Fruit fly (Drosophila melanogaster) whole organism, embryonic: Measurements from ENCODE around the gene THADA.

ENCODE experiments used
- Asciz ChIP-seq: fragments of 200-800 bp; sonication (Bioruptor generic); optimal IDR thresholded peaks from 2 replicates; lab custom pipeline; 2017; ENCODE audit warnings: missing biosample characterization, mild to moderate bottlenecking, missing genetic modification characterization, missing genetic modification reagents
- C15 ChIP-seq: fragments of 200-800 bp; sonication (Bioruptor generic); IDR thresholded peaks from 3 replicates; pipeline ENCODE4 v1.3.6; 2022; ENCODE audit warnings: missing biosample characterization, missing genetic modification characterization
- CG10431 ChIP-seq: fragments of 200-800 bp; sonication (Bioruptor generic); optimal IDR thresholded peaks from 3 replicates; lab custom pipeline; 2018; ENCODE audit warnings: missing biosample characterization, mild to moderate bottlenecking, missing genetic modification characterization
- CG12236 ChIP-seq: fragments of 200-800 bp; sonication (Bioruptor generic); optimal IDR thresholded peaks from 2 replicates; lab custom pipeline; 2016; ENCODE audit warnings: missing biosample characterization, missing genetic modification characterization
- CG14710 ChIP-seq: fragments of 200-800 bp; sonication (Bioruptor generic); optimal IDR thresholded peaks from 3 replicates; lab custom pipeline; 2019; ENCODE audit warnings: missing biosample characterization, mild to moderate bottlenecking, missing genetic modification characterization, moderate library complexity
- CG15269 ChIP-seq: fragments of 200-800 bp; sonication (Bioruptor generic); optimal IDR thresholded peaks from 2 replicates; lab custom pipeline; 2018; ENCODE audit warnings: missing biosample characterization, mild to moderate bottlenecking, missing genetic modification characterization, moderate library complexity
- CG15479 ChIP-seq: fragments of 200-800 bp; sonication (Bioruptor generic); optimal IDR thresholded peaks from 3 replicates; lab custom pipeline; 2019; ENCODE audit warnings: missing biosample characterization, mild to moderate bottlenecking, missing genetic modification characterization, moderate library complexity
- CG16815 ChIP-seq: fragments of 200-800 bp; sonication (Bioruptor generic); optimal IDR thresholded peaks from 3 replicates; lab custom pipeline; 2017; ENCODE audit warnings: missing biosample characterization, mild to moderate bottlenecking, missing genetic modification characterization
- CG17802 ChIP-seq: fragments of 200-800 bp; sonication (Bioruptor generic); optimal IDR thresholded peaks from 2 replicates; lab custom pipeline; 2018; ENCODE audit warnings: missing biosample characterization, mild to moderate bottlenecking, missing genetic modification characterization, moderate library complexity
- CG1832 ChIP-seq: fragments of 200-800 bp; sonication (Bioruptor generic); optimal IDR thresholded peaks from 2 replicates; lab custom pipeline; 2017; ENCODE audit warnings: missing biosample characterization, mild to moderate bottlenecking, missing genetic modification characterization, inconsistent platforms
- CG32772 ChIP-seq: fragments of 200-800 bp; sonication (Bioruptor generic); IDR thresholded peaks from 2 replicates; pipeline ENCODE4 v1.3.6; 2022; ENCODE audit warnings: missing biosample characterization, missing genetic modification characterization
- CG7271 ChIP-seq: fragments of 200-800 bp; sonication (Bioruptor generic); optimal IDR thresholded peaks from 2 replicates; lab custom pipeline; 2018; ENCODE audit warnings: missing biosample characterization, mild to moderate bottlenecking, missing genetic modification characterization, moderate library complexity
- CG7928 ChIP-seq: fragments of 200-800 bp; sonication (Bioruptor generic); optimal IDR thresholded peaks from 2 replicates; lab custom pipeline; 2017; ENCODE audit warnings: missing biosample characterization, mild to moderate bottlenecking, missing genetic modification characterization
- CG9727 ChIP-seq: fragments of 200-800 bp; sonication (Bioruptor generic); optimal IDR thresholded peaks from 3 replicates; lab custom pipeline; 2017; ENCODE audit warnings: missing biosample characterization, mild to moderate bottlenecking, missing genetic modification characterization
- CTCF ChIP-seq: fragments of 200-800 bp; sonication (Bioruptor generic); optimal IDR thresholded peaks from 2 replicates; lab custom pipeline; 2017; ENCODE audit warnings: missing biosample characterization, mild to moderate bottlenecking, missing genetic modification characterization, moderate library complexity
- Chrac-16 ChIP-seq: fragments of 200-800 bp; sonication (Bioruptor generic); optimal IDR thresholded peaks from 3 replicates; lab custom pipeline; 2016; ENCODE audit warnings: missing biosample characterization, missing genetic modification characterization
- D ChIP-seq, 2 experiments: fragments of 200-800 bp in 1 of 2; fragments of >200 bp in 1 of 2; sonication (Bioruptor generic) in 1 of 2; optimal IDR thresholded peaks; 2 replicates in 1 of 2; 3 replicates in 1 of 2; lab custom pipeline; 2017; ENCODE audit warnings: mild to moderate bottlenecking in 1 of 2, missing biosample characterization in 1 of 2, missing genetic modification characterization in 1 of 2, missing genetic modification reagents in 1 of 2
- Deaf1 ChIP-seq: fragments of 200-800 bp; optimal IDR thresholded peaks from 3 replicates; lab custom pipeline; 2019; ENCODE audit warnings: missing biosample characterization, mild to moderate bottlenecking, missing genetic modification characterization, moderate library complexity
- Doc3 ChIP-seq: fragments of 200-800 bp; sonication (Bioruptor generic); IDR thresholded peaks from 3 replicates; pipeline ENCODE4 v1.3.6; 2022; ENCODE audit warnings: missing biosample characterization, missing genetic modification characterization; ENCODE audit not compliant: partially characterized antibody
- E2f1 ChIP-seq: fragments of 200-800 bp; sonication (Bioruptor generic); IDR thresholded peaks from 2 replicates; pipeline ENCODE4 v1.3.6; 2022; ENCODE audit warnings: missing biosample characterization, missing genetic modification characterization
- Elba2 ChIP-seq: fragments of 200-800 bp; sonication (Bioruptor generic); optimal IDR thresholded peaks from 3 replicates; lab custom pipeline; 2016; ENCODE audit warnings: missing biosample characterization, missing genetic modification characterization
- Fer1 ChIP-seq: fragments of 200-800 bp; sonication (Bioruptor generic); optimal IDR thresholded peaks from 2 replicates; lab custom pipeline; 2017; ENCODE audit warnings: missing biosample characterization, mild to moderate bottlenecking, missing genetic modification characterization
- Fer2 ChIP-seq: fragments of 200-800 bp; sonication (Bioruptor generic); optimal IDR thresholded peaks from 2 replicates; lab custom pipeline; 2018; ENCODE audit warnings: missing biosample characterization, mild to moderate bottlenecking, missing genetic modification characterization, moderate library complexity
- Gug ChIP-seq: fragments of 200-800 bp; sonication (Bioruptor generic); IDR thresholded peaks from 4 replicates; pipeline ENCODE4 v1.3.6; 2022; ENCODE audit warnings: missing biosample characterization, missing genetic modification characterization
- Jarid2 ChIP-seq: fragments of 200-800 bp; sonication (Bioruptor generic); optimal IDR thresholded peaks from 3 replicates; lab custom pipeline; 2017; ENCODE audit warnings: mild to moderate bottlenecking, missing biosample characterization, missing genetic modification reagents, missing genetic modification characterization
- Med ChIP-seq: fragments of 200-800 bp; sonication (Bioruptor generic); peaks from one replicate; lab custom pipeline; 2016; ENCODE audit warnings: missing biosample characterization, missing genetic modification characterization, mild to moderate bottlenecking, inconsistent platforms, moderate library complexity
- Myb ChIP-seq: fragments of 200-800 bp; sonication (Bioruptor generic); optimal IDR thresholded peaks from 2 replicates; lab custom pipeline; 2016; ENCODE audit warnings: missing biosample characterization, missing genetic modification characterization
- Stat92E ChIP-seq, 3 experiments: fragments of >200 bp in 2 of 3; fragments of 200-800 bp in 1 of 3; sonication (Bioruptor generic) in 1 of 3; optimal IDR thresholded peaks; 2 replicates each; lab custom pipeline; 2017 to 2019; ENCODE audit warnings: missing biosample characterization in 3 of 3, missing genetic modification characterization in 3 of 3, mild to moderate bottlenecking in 1 of 3, moderate library complexity in 1 of 3
- Trl ChIP-seq, 3 experiments: fragments of >200 bp in 2 of 3; fragments of 200-800 bp in 1 of 3; sonication (Bioruptor generic) in 1 of 3; optimal IDR thresholded peaks; 2 replicates in 1 of 3; 3 replicates in 2 of 3; lab custom pipeline; 2016 to 2017; ENCODE audit warnings: missing biosample characterization in 1 of 3, missing genetic modification characterization in 1 of 3
- cg ChIP-seq: fragments of 200-800 bp; sonication (Bioruptor generic); optimal IDR thresholded peaks from 3 replicates; lab custom pipeline; 2019; ENCODE audit warnings: missing biosample characterization, mild to moderate bottlenecking, missing genetic modification characterization, moderate library complexity
- chinmo ChIP-seq: fragments of 200-800 bp; sonication (Bioruptor generic); IDR thresholded peaks from 4 replicates; pipeline ENCODE4 v1.3.6; 2022; ENCODE audit warnings: missing biosample characterization, missing genetic modification characterization; ENCODE audit not compliant: partially characterized antibody
- eyg ChIP-seq: fragments of 200-800 bp; sonication (Bioruptor generic); optimal IDR thresholded peaks from 3 replicates; lab custom pipeline; 2016; ENCODE audit warnings: missing biosample characterization, missing genetic modification characterization
- fd102C ChIP-seq: fragments of 200-800 bp; sonication (Bioruptor generic); optimal IDR thresholded peaks from 2 replicates; lab custom pipeline; 2018; ENCODE audit warnings: missing biosample characterization, mild to moderate bottlenecking, missing genetic modification characterization, moderate library complexity
- grau ChIP-seq: fragments of 200-800 bp; optimal IDR thresholded peaks from 3 replicates; lab custom pipeline; 2019; ENCODE audit warnings: missing biosample characterization, mild to moderate bottlenecking, missing genetic modification characterization, moderate library complexity
- gsb ChIP-seq: fragments of 200-800 bp; sonication (Bioruptor generic); IDR thresholded peaks from 2 replicates; pipeline ENCODE4 v1.3.6; 2022; ENCODE audit warnings: missing biosample characterization, missing genetic modification characterization
- her ChIP-seq: fragments of 200-800 bp; sonication (Bioruptor generic); optimal IDR thresholded peaks from 2 replicates; lab custom pipeline; 2016; ENCODE audit warnings: missing biosample characterization, missing genetic modification characterization
- insv ChIP-seq, 2 experiments: fragments of 200-800 bp; sonication (Bioruptor generic); optimal IDR thresholded peaks; 3 replicates each; lab custom pipeline; 2016 to 2018; ENCODE audit warnings: missing biosample characterization in 2 of 2, missing genetic modification characterization in 2 of 2
- ken ChIP-seq: fragments of 200-800 bp; sonication (Bioruptor generic); IDR thresholded peaks from 3 replicates; pipeline ENCODE4 v1.3.6; 2022; ENCODE audit warnings: missing biosample characterization, missing genetic modification characterization
- lbe ChIP-seq: fragments of 200-800 bp; sonication (Bioruptor generic); optimal IDR thresholded peaks from 2 replicates; lab custom pipeline; 2016; ENCODE audit warnings: missing biosample characterization, mild to moderate bottlenecking, missing genetic modification characterization
- mirr ChIP-seq: fragments of 200-800 bp; sonication (Bioruptor generic); optimal IDR thresholded peaks from 3 replicates; lab custom pipeline; 2018; ENCODE audit warnings: missing biosample characterization, mild to moderate bottlenecking, missing genetic modification characterization
- pfk ChIP-seq: fragments of 200-800 bp; sonication (Bioruptor generic); optimal IDR thresholded peaks from 2 replicates; lab custom pipeline; 2018; ENCODE audit warnings: missing biosample characterization, mild to moderate bottlenecking, missing genetic modification characterization, moderate library complexity
- pros ChIP-seq: fragments of 200-800 bp; sonication (Bioruptor generic); optimal IDR thresholded peaks from 3 replicates; lab custom pipeline; 2019; ENCODE audit warnings: missing biosample characterization, mild to moderate bottlenecking, missing genetic modification characterization, moderate library complexity
- sens ChIP-seq: fragments of 200-800 bp; sonication (Bioruptor generic); peaks from one replicate; lab custom pipeline; 2016; ENCODE audit warnings: missing biosample characterization, missing genetic modification characterization
- sna ChIP-seq: fragments of 200-800 bp; sonication (Bioruptor generic); IDR thresholded peaks from 2 replicates; pipeline ENCODE4 v1.3.6; 2022; ENCODE audit warnings: missing biosample characterization, missing genetic modification characterization; ENCODE audit not compliant: partially characterized antibody
- sqz ChIP-seq: fragments of 200-800 bp; sonication (Bioruptor generic); optimal IDR thresholded peaks from 3 replicates; lab custom pipeline; 2018; ENCODE audit warnings: missing biosample characterization, mild to moderate bottlenecking, missing genetic modification characterization
- sr ChIP-seq: fragments of 200-800 bp; sonication (Bioruptor generic); IDR thresholded peaks from 3 replicates; pipeline ENCODE4 v1.3.6; 2022; ENCODE audit warnings: missing biosample characterization, missing genetic modification characterization
- vnd ChIP-seq: fragments of 200-800 bp; sonication (Bioruptor generic); IDR thresholded peaks from 3 replicates; pipeline ENCODE4 v1.3.6; 2022; ENCODE audit warnings: missing biosample characterization, missing genetic modification characterization; ENCODE audit not compliant: partially characterized antibody
- yki ChIP-seq: fragments of >200 bp; optimal IDR thresholded peaks from 3 replicates; lab custom pipeline; 2018

The THADA gene

dm6 chrX:19851989-19852307 is 13.4 kb downstream of the THADA start, which contains the start of the genes pico and Nup205 (continued):
- TF ChIP-seq C15 (no peak), her (GFP tag; lab: Kevin White, UChicago) (peak; percentile 74), E2f1 (GFP tag; lab: Robert Waterston, UW) (0 out of 2 replicates have a peak, but pooled peaks have one; percentile 37), Asciz (GFP tag; lab: Kevin White, UChicago) (no peak), fd102C (no peak), Gug (no peak), Chrac-16 (peak; percentile 3), grau (no peak), Myb (peak; percentile 75), CG7271 (tag; lab: Kevin White, UChicago) (no peak), CG17802 (tag; lab: Kevin White, UChicago) (no peak), sna (GFP tag; lab: Robert Waterston, UW) (peak; percentile 75), vnd (GFP tag; lab: Robert Waterston, UW) (peak; percentile 70), Fer1 (GFP tag; lab: Kevin White, UChicago) (peak; percentile 71), CG7928 (peak; percentile 97), CG12236 (peak; percentile 6), CG9727 (peak; percentile 18), CG16815 (GFP tag; lab: Kevin White, UChicago) (no peak), mirr (peak; percentile 52), CG15269 (tag; lab: Kevin White, UChicago) (no peak)

dm6 chrX:19851095-19851988 is 14.0 kb downstream of the THADA start:
- TF ChIP-seq Med: peak; percentile 1
- peak; percentile 88 for TF ChIP-seq CG1832 (GFP tag; lab: Kevin White, UChicago)
- TF ChIP-seq cg (GFP tag; lab: Kevin White, UChicago): peak; percentile 47
- TF ChIP-seq ken (GFP tag; lab: Robert Waterston, UW): 0 out of 3 replicates have a peak, but pooled peaks have one; percentile 47
- TF ChIP-seq CG14710 (tag; lab: Kevin White, UChicago): no peak
- no peak for TF ChIP-seq Fer2 (tag; lab: Kevin White, UChicago)
- TF ChIP-seq sr (GFP tag; lab: Robert Waterston, UW): peak; percentile 96
- peak; percentile 5 for TF ChIP-seq Deaf1 (tag; lab: Kevin White, UChicago)
- peak; percentile 21 for TF ChIP-seq D (optimal IDR thresholded peaks at IDR 0.05; lab: Kevin White, UChicago)
- no peak for TF ChIP-seq D (GFP tag; optimal IDR thresholded peaks at IDR 0.05; lab: Kevin White, UChicago)
- TF ChIP-seq Stat92E (GFP tag; optimal IDR thresholded peaks at IDR 0.05; lab: Kevin White, UChicago): peak in 1 of 3 experiments; percentile 13
- TF ChIP-seq pros (GFP tag; lab: Kevin White, UChicago): peak; percentile 80
- TF ChIP-seq yki: peak; percentile 57
- peak; percentile 57 for TF ChIP-seq sqz (GFP tag; lab: Kevin White, UChicago)
- peak; percentile 16 for TF ChIP-seq CG10431
- TF ChIP-seq lbe (GFP tag; lab: Kevin White, UChicago): no peak
- TF ChIP-seq pfk (GFP tag; lab: Kevin White, UChicago): no peak
- TF ChIP-seq Doc3 (GFP tag; lab: Robert Waterston, UW): 0 out of 3 replicates have a peak, but pooled peaks have one; percentile 4
- peak; percentile 83 to 90 for TF ChIP-seq Trl (optimal IDR thresholded peaks at IDR 0.05; lab: Kevin White, UChicago)
- TF ChIP-seq Trl (GFP tag; optimal IDR thresholded peaks at IDR 0.05; lab: Kevin White, UChicago): no peak
- TF ChIP-seq Elba2 (GFP tag; lab: Kevin White, UChicago): peak; percentile 74
- TF ChIP-seq insv (GFP tag; optimal IDR thresholded peaks at IDR 0.05; lab: Kevin White, UChicago): peak; percentile 54 to 94
- TF ChIP-seq Jarid2 (GFP tag; lab: Kevin White, UChicago): peak; percentile 33
- no peak for TF ChIP-seq Myb
- TF ChIP-seq sens: peak; percentile 83
- peak; percentile 66 for TF ChIP-seq CG32772 (GFP tag; lab: Robert Waterston, UW)
- TF ChIP-seq CTCF (GFP tag; lab: Kevin White, UChicago): peak; percentile 70
- no peak for TF ChIP-seq eyg
- peak; percentile 55 for TF ChIP-seq CG15479
- no peak for TF ChIP-seq gsb
- 0 out of 4 replicates have a peak, but pooled peaks have one; percentile 14 for TF ChIP-seq chinmo (GFP tag; lab: Robert Waterston, UW)
